Worm (Caenorhabditis elegans) whole organism, L3 larva: ENCODE data around the gene str-196.

Experiments
- R02D3.7 ChIP-seq: fragments of 150-350 bp; optimal IDR thresholded peaks from 2 replicates; lab custom pipeline; 2014; ENCODE audit warnings: missing biosample characterization, missing genetic modification characterization
- ama-1 ChIP-seq: fragments of 150-350 bp; optimal IDR thresholded peaks from 2 replicates; lab custom pipeline; 2018
- ceh-82 ChIP-seq: fragments of 150-350 bp; optimal IDR thresholded peaks from 2 replicates; lab custom pipeline; 2014; ENCODE audit warnings: missing biosample characterization, missing genetic modification characterization
- daf-12 ChIP-seq: fragments of 150-350 bp; optimal IDR thresholded peaks from 2 replicates; lab custom pipeline; 2014; ENCODE audit warnings: missing biosample characterization, missing genetic modification reagents, missing genetic modification characterization
- elt-1 ChIP-seq: fragments of 150-350 bp; optimal IDR thresholded peaks from 2 replicates; lab custom pipeline; 2014; ENCODE audit warnings: missing biosample characterization, missing genetic modification characterization
- elt-3 ChIP-seq, 3 experiments: fragments of 150-350 bp in 1 of 3; sonication (generic microtip) in 2 of 3; optimal IDR thresholded peaks; 2 replicates in 2 of 3; 4 replicates in 1 of 3; lab custom pipeline; 2014 to 2017; ENCODE audit warnings: missing biosample characterization in 3 of 3, missing genetic modification characterization in 3 of 3
- fkh-10 ChIP-seq: sonication (generic microtip); optimal IDR thresholded peaks from 2 replicates; lab custom pipeline; 2017; ENCODE audit warnings: missing biosample characterization, missing genetic modification reagents, missing genetic modification characterization
- nhr-28 ChIP-seq: fragments of 150-350 bp; optimal IDR thresholded peaks from 2 replicates; lab custom pipeline; 2014; ENCODE audit warnings: missing biosample characterization, missing genetic modification characterization
- nhr-43 ChIP-seq: sonication (generic microtip); optimal IDR thresholded peaks from 2 replicates; lab custom pipeline; 2016; ENCODE audit warnings: mild to moderate bottlenecking, missing genetic modification characterization, missing compliant biosample characterization; ENCODE audit not compliant: poor library complexity, severe bottlenecking
- pha-4 ChIP-seq: fragments of 150-350 bp; optimal IDR thresholded peaks from 2 replicates; lab custom pipeline; 2014; ENCODE audit warnings: missing biosample characterization, missing genetic modification reagents, missing genetic modification characterization
- snpc-4 ChIP-seq: fragments of 150-350 bp; optimal IDR thresholded peaks from 2 replicates; lab custom pipeline; 2014; ENCODE audit warnings: missing biosample characterization, missing genetic modification characterization
- unc-39 ChIP-seq: sonication (generic microtip); optimal IDR thresholded peaks from 4 replicates; lab custom pipeline; 2017; ENCODE audit warnings: missing biosample characterization, missing genetic modification characterization
- unc-62 ChIP-seq: fragments of 150-350 bp; sonication (generic microtip); optimal IDR thresholded peaks from 4 replicates; lab custom pipeline; 2014; ENCODE audit warnings: missing biosample characterization, missing genetic modification reagents, missing genetic modification characterization

DNA sequence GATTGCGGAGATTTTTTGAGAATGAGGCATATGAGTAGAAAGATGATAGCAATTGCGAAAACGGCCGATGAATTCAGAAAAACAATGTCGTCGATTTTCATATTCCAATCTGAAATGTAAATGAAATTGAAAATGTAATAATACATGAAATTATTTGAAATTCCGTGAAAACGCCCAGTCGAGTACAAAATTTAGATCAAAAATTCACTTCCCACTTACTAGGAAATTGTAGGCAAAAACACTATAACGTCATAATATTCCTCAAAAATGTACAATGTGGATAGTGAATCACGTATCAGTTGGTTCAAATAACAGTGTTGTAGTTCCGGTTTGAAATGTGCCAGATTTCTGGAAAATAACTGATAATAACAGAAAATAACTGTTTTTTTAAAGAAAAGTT, 9.7 kb downstream of the str-196 start, which contains the start of gene str-256:
- no peak for TF ChIP-seq pha-4 (tag; lab: Kevin White, UChicago)
- no peak for TF ChIP-seq snpc-4 (tag; lab: Kevin White, UChicago)
- TF ChIP-seq daf-12 (tag; lab: Kevin White, UChicago) = no peak
- no peak for TF ChIP-seq R02D3.7
- TF ChIP-seq elt-3 (tag; optimal IDR thresholded peaks at IDR 0.05; lab: Kevin White, UChicago) = no peak
- no peak for TF ChIP-seq fkh-10 (GFP tag; lab: Kevin White, UChicago)
- TF ChIP-seq unc-39 (tag; lab: Kevin White, UChicago) = no peak
- TF ChIP-seq nhr-43 = no peak
- TF ChIP-seq elt-1 (tag; lab: Kevin White, UChicago) = no peak
- TF ChIP-seq ceh-82 = no peak
- TF ChIP-seq ama-1 (lab: Kevin White, UChicago) = no peak
- no peak for TF ChIP-seq unc-62 (GFP tag; lab: Kevin White, UChicago)
- no peak for TF ChIP-seq nhr-28 (tag; lab: Kevin White, UChicago)
